Worm (Caenorhabditis elegans) whole organism, early embryonic: Measurements from ENCODE around the gene kin-4.

ENCODE experiments used
- F13C5.2 ChIP-seq: sonication (generic microtip); optimal IDR thresholded peaks from 2 replicates; lab custom pipeline; 2017; ENCODE audit warnings: mild to moderate bottlenecking, missing genetic modification characterization, inconsistent platforms, missing compliant biosample characterization
- aly-1 ChIP-seq: sonication (generic microtip); optimal IDR thresholded peaks from 2 replicates; lab custom pipeline; 2016; ENCODE audit warnings: missing genetic modification characterization, missing compliant biosample characterization
- ama-1 ChIP-seq: fragments of 150-350 bp; optimal IDR thresholded peaks from 2 replicates; lab custom pipeline; 2014
- ceh-36 ChIP-seq: sonication (generic microtip); optimal IDR thresholded peaks from 2 replicates; lab custom pipeline; 2016; ENCODE audit warnings: missing genetic modification characterization, inconsistent platforms, missing compliant biosample characterization
- ets-7 ChIP-seq: sonication (generic microtip); optimal IDR thresholded peaks from 2 replicates; lab custom pipeline; 2016; ENCODE audit warnings: missing genotype, missing genetic modification characterization, missing compliant biosample characterization
- hmbx-1 ChIP-seq: sonication (generic microtip); optimal IDR thresholded peaks from 2 replicates; lab custom pipeline; 2016; ENCODE audit warnings: mild to moderate bottlenecking, missing genetic modification characterization, missing compliant biosample characterization
- hnd-1 ChIP-seq: sonication (generic microtip); optimal IDR thresholded peaks from 2 replicates; lab custom pipeline; 2016; ENCODE audit warnings: missing genetic modification characterization, missing compliant biosample characterization
- tbx-11 ChIP-seq: fragments of 200-800 bp; sonication (Bioruptor generic); IDR thresholded peaks from 2 replicates; pipeline ENCODE4 v1.3.6; 2022; ENCODE audit warnings: missing genetic modification characterization, missing compliant biosample characterization
- tra-4 ChIP-seq: sonication (generic microtip); optimal IDR thresholded peaks from 2 replicates; lab custom pipeline; 2017; ENCODE audit warnings: missing genetic modification characterization, missing compliant biosample characterization

DNA sequence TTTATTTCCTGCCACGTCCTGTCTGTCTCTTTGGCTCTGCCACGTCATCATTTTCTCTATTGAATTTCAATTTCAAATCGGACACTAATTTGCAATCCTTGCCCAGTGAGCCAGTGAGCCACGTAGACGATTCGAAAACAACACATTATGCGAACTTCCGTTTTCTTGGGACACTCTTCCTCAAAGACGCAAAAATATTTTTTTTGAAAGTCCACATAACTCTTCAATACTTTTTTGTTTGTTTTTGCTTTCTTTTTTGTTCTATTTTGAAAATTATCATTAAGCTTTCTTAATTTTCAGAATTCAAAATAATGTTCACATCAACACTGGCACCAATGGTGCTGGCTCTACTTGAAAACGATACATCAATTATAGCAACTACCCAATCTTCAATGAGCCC lies 31.3 kb upstream of the kin-4 start, which contains the start of gene tag-89:
- TF ChIP-seq ets-7: no peak
- no peak for TF ChIP-seq ama-1 (lab: Kevin White, UChicago)
- TF ChIP-seq tbx-11: no peak
- no peak for TF ChIP-seq aly-1 (tag; lab: Kevin White, UChicago)
- TF ChIP-seq F13C5.2: no peak
- no peak for TF ChIP-seq hnd-1
- no peak for TF ChIP-seq tra-4 (tag; lab: Kevin White, UChicago)
- TF ChIP-seq ceh-36: no peak
- TF ChIP-seq hmbx-1: no peak
